Fruit fly (Drosophila melanogaster) Kc167 (cell line): ENCODE results near the gene Sr-CI.

Source experiments
- Myc ChIP-seq: fragments of >200 bp; optimal IDR thresholded peaks from 2 replicates; lab custom pipeline; 2017; ENCODE audit warnings: missing external identifiers
- Sin3A ChIP-seq: fragments of >200 bp; optimal IDR thresholded peaks from 2 replicates; lab custom pipeline; 2018; ENCODE audit warnings: missing external identifiers
- h ChIP-seq: fragments of >200 bp; optimal IDR thresholded peaks from 3 replicates; lab custom pipeline; 2018; ENCODE audit warnings: missing external identifiers
- psq ChIP-seq: fragments of >200 bp; optimal IDR thresholded peaks from 2 replicates; lab custom pipeline; 2017; ENCODE audit warnings: missing external identifiers
- ttk ChIP-seq: sonication (Bioruptor generic); optimal IDR thresholded peaks from 2 replicates; lab custom pipeline; 2017; ENCODE audit warnings: missing external identifiers

dm6 chr2L:4123050-4123449 lies 1.5 kb downstream of the Sr-CI start:
- no peak for TF ChIP-seq h (lab: Kevin White, UChicago)
- TF ChIP-seq psq (lab: Kevin White, UChicago), result no peak
- TF ChIP-seq Sin3A (lab: Kevin White, UChicago), result no peak
- TF ChIP-seq Myc, result no peak
- no peak for TF ChIP-seq ttk
